Worm (Caenorhabditis elegans): ENCODE results near the gene B0281.5.

B0281.5 gene

ce11 chrII:2317883-2318357, 17.2 kb upstream of the B0281.5 start, which contains the start of the genes ZK1240.5 and ZK1240.9:
Gene ZK1240.5, minus strand, starts transcription at chrII:2317933.
Gene ZK1240.9, plus strand, starts transcription at chrII:2318189.
- TF ChIP-seq Y79H2A.3 (GFP tag; conservative IDR thresholded peaks at IDR 0.05): no peak
- TF ChIP-seq Y53F4B.3 (GFP tag; IDR thresholded peaks at IDR 0.05): no peak
- TF ChIP-seq let-607 (tag; optimal IDR thresholded peaks at IDR 0.05): no peak
- no peak for TF ChIP-seq unc-130 (GFP tag; optimal IDR thresholded peaks at IDR 0.05)
- TF ChIP-seq nhr-80 (tag; optimal IDR thresholded peaks at IDR 0.05): peak; percentile 57
- TF ChIP-seq repo-1 (tag; optimal IDR thresholded peaks at IDR 0.05): no peak
- TF ChIP-seq F10E7.11 (tag; optimal IDR thresholded peaks at IDR 0.05): no peak

- TF ChIP-seq ceh-79 (tag; optimal IDR thresholded peaks at IDR 0.05) (no peak), fkh-3 (tag; optimal IDR thresholded peaks at IDR 0.05) (no peak), repo-1 (tag; optimal IDR thresholded peaks at IDR 0.05) (no peak), hmg-1.2 (GFP tag; IDR thresholded peaks at IDR 0.05) (no peak), nfya-1 (tag; optimal IDR thresholded peaks at IDR 0.05; ENCODE audit: borderline replicate concordance, insufficient read depth) (no peak), ekl-4 (GFP tag; IDR thresholded peaks at IDR 0.05) (no peak), Y56A3A.18 (GFP tag; IDR thresholded peaks at IDR 0.05) (no peak), nhr-90 (tag; optimal IDR thresholded peaks at IDR 0.05) (no peak), ccch-3 (GFP tag; optimal IDR thresholded peaks at IDR 0.05) (no peak), efl-1 (GFP tag; optimal IDR thresholded peaks at IDR 0.05) (no peak), bed-1 (GFP tag; IDR thresholded peaks at IDR 0.05) (no peak), gei-17 (GFP tag; optimal IDR thresholded peaks at IDR 0.05) (no peak), dpl-1 (GFP tag; optimal IDR thresholded peaks at IDR 0.05) (no peak), sdz-38 (tag; optimal IDR thresholded peaks at IDR 0.05) (no peak), cebp-2 (GFP tag; IDR thresholded peaks at IDR 0.05) (no peak), hmg-20 (GFP tag; IDR thresholded peaks at IDR 0.05) (no peak), D2030.7 (GFP tag; IDR thresholded peaks at IDR 0.05) (no peak)
Observed at ce11 chrII:2312747-2313146, 12.0 kb upstream of the B0281.5 start, which contains the start of the genes trim-21 and B0281.1. Gene trim-21, minus strand, starts transcription at chrII:2312847. Gene B0281.1, plus strand, starts transcription at chrII:2313067.

- no peak for TF ChIP-seq hsf-1 (GFP tag; IDR thresholded peaks at IDR 0.05)
- TF ChIP-seq F39B2.1 (GFP tag; IDR thresholded peaks at IDR 0.05): no peak
- no peak for TF ChIP-seq snpc-1.3 (tag; optimal IDR thresholded peaks at IDR 0.05; ENCODE audit: insufficient read depth)
- TF ChIP-seq unc-62 (GFP tag; optimal IDR thresholded peaks at IDR 0.05): no peak
- no peak for TF ChIP-seq madf-6 (GFP tag; IDR thresholded peaks at IDR 0.05)
- TF ChIP-seq mel-28 (tag; optimal IDR thresholded peaks at IDR 0.05; ENCODE audit: borderline replicate concordance): no peak
- no peak for TF ChIP-seq madf-8 (GFP tag; conservative IDR thresholded peaks at IDR 0.05)
- no peak for TF ChIP-seq D2030.7 (GFP tag; IDR thresholded peaks at IDR 0.05)
- TF ChIP-seq ztf-26 (tag; optimal IDR thresholded peaks at IDR 0.05): no peak
- TF ChIP-seq zfh-2 (GFP tag; conservative IDR thresholded peaks at IDR 0.05): no peak
- TF ChIP-seq rcor-1 (GFP tag; IDR thresholded peaks at IDR 0.05): no peak
- no peak for TF ChIP-seq nhr-27 (tag; optimal IDR thresholded peaks at IDR 0.05)
- TF ChIP-seq chd-7 (tag; optimal IDR thresholded peaks at IDR 0.05): no peak
- TF ChIP-seq Y53G8AR.9 (GFP tag; conservative IDR thresholded peaks at IDR 0.05): no peak
- no peak for TF ChIP-seq hmg-1.2 (GFP tag; IDR thresholded peaks at IDR 0.05)
Observed at ce11 chrII:2306741-2307140, 6.0 kb upstream of the B0281.5 start, which contains the start of gene B0281.3. Gene B0281.3, plus strand, starts transcription at chrII:2307041.

Data from whole organism, young adult.